Worm (Caenorhabditis elegans) whole organism, L2 larva: ENCODE data around the gene ZK455.5.

Experiments used
- F13H6.1 ChIP-seq: sonication (generic microtip); optimal IDR thresholded peaks from 2 replicates; lab custom pipeline; 2016; ENCODE audit warnings: missing genetic modification characterization, missing compliant biosample characterization
- R02D3.7 ChIP-seq: fragments of 150-350 bp; optimal IDR thresholded peaks from 2 replicates; lab custom pipeline; 2014; ENCODE audit warnings: missing biosample characterization, missing genetic modification characterization
- ama-1 ChIP-seq: fragments of 150-350 bp; optimal IDR thresholded peaks from 2 replicates; lab custom pipeline; 2018; ENCODE audit warnings: inconsistent platforms
- blmp-1 ChIP-seq: sonication (generic microtip); optimal IDR thresholded peaks from 2 replicates; lab custom pipeline; 2017; ENCODE audit warnings: missing genetic modification characterization, mild to moderate bottlenecking, missing compliant biosample characterization, antibody characterized with exemption, moderate library complexity; ENCODE audit not compliant: insufficient read depth
- elt-3 ChIP-seq: sonication (generic microtip); optimal IDR thresholded peaks from 2 replicates; lab custom pipeline; 2017; ENCODE audit warnings: missing biosample characterization, missing genetic modification characterization
- fos-1 ChIP-seq: fragments of 150-350 bp; optimal IDR thresholded peaks from 2 replicates; lab custom pipeline; 2014; ENCODE audit warnings: missing biosample characterization, missing genetic modification characterization
- lin-13 ChIP-seq: fragments of 150-350 bp; optimal IDR thresholded peaks from 2 replicates; lab custom pipeline; 2014; ENCODE audit warnings: missing biosample characterization, missing genetic modification reagents, missing genetic modification characterization
- lin-39 ChIP-seq: fragments of 150-350 bp; optimal IDR thresholded peaks from 2 replicates; lab custom pipeline; 2014; ENCODE audit warnings: missing biosample characterization, missing genetic modification reagents, missing genetic modification characterization
- lsy-2 ChIP-seq, 2 experiments: fragments of 150-350 bp in 1 of 2; sonication (generic microtip) in 1 of 2; optimal IDR thresholded peaks; 2 replicates each; lab custom pipeline; 2014 to 2017; ENCODE audit warnings: missing biosample characterization in 2 of 2, missing genetic modification characterization in 2 of 2
- nhr-25 ChIP-seq: fragments of 150-350 bp; sonication (generic microtip); optimal IDR thresholded peaks from 3 replicates; lab custom pipeline; 2014; ENCODE audit warnings: missing biosample characterization, missing genetic modification characterization
- snpc-4 ChIP-seq: fragments of 150-350 bp; optimal IDR thresholded peaks from 2 replicates; lab custom pipeline; 2014; ENCODE audit warnings: missing biosample characterization, missing genetic modification characterization
- unc-62 ChIP-seq: fragments of 150-350 bp; optimal IDR thresholded peaks from 2 replicates; lab custom pipeline; 2014; ENCODE audit warnings: missing biosample characterization, missing genetic modification reagents, missing genetic modification characterization
- ztf-1 ChIP-seq: fragments of 200-800 bp; sonication (Bioruptor generic); conservative IDR thresholded peaks from 2 replicates; pipeline ENCODE4 v1.3.6; 2022; ENCODE audit warnings: missing genetic modification characterization, missing compliant biosample characterization
- ztf-4 ChIP-seq: fragments of 150-350 bp; optimal IDR thresholded peaks from 2 replicates; lab custom pipeline; 2014; ENCODE audit warnings: missing biosample characterization, missing genetic modification characterization

- TF ChIP-seq ztf-1 (GFP tag; lab: Robert Waterston, UW) (no peak), ama-1 (lab: Kevin White, UChicago) (no peak), unc-62 (GFP tag; lab: Kevin White, UChicago) (no peak), fos-1 (tag; lab: Kevin White, UChicago) (no peak), blmp-1 (tag; lab: Kevin White, UChicago) (no peak), lsy-2 (tag; optimal IDR thresholded peaks at IDR 0.05; lab: Kevin White, UChicago) (no peak), ztf-4 (no peak), snpc-4 (no peak), nhr-25 (tag; lab: Kevin White, UChicago) (no peak), R02D3.7 (tag; lab: Kevin White, UChicago) (no peak), F13H6.1 (no peak), lin-39 (tag; lab: Kevin White, UChicago) (no peak), lin-13 (GFP tag; lab: Kevin White, UChicago) (no peak), elt-3 (tag; lab: Kevin White, UChicago) (no peak)
Observed at ce11 chrX:11365995-11366394, 39.3 kb upstream of the ZK455.5 start.
